Worm (Caenorhabditis elegans): ENCODE measurements around the gene C31E10.5.

The C31E10.5 gene

DNA sequence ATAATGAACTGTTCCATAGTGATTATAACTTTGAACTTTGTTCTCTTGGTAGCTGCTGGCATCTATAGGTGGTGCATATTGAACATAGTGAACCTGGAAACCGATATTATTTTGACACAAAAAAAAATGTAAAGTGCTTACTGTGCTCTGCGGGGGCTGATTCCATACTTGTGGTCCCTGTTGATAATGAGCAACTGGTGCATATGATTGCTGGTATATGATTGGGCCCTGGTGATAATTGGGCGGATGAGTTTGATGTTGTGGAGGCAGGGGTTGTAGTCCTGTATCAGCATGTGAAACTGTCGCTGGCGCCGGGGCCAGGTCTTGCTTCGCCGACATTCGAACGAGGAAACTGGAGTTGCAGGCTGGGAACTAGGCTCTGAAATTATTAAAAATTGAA lies 27.3 kb downstream of the C31E10.5 start, which contains the start of gene pqn-39:
pqn-39 (minus strand) TSS at position 385 of the 400 bp plus-strand sequence.
- TF ChIP-seq fos-1 (tag; optimal IDR thresholded peaks at IDR 0.05) (no peak), tbx-2 (tag; optimal IDR thresholded peaks at IDR 0.05) (no peak), ztf-4 (tag; optimal IDR thresholded peaks at IDR 0.05) (no peak), ama-1 (optimal IDR thresholded peaks at IDR 0.05) (no peak), nhr-237 (tag; optimal IDR thresholded peaks at IDR 0.05) (no peak), zag-1 (tag; optimal IDR thresholded peaks at IDR 0.05) (no peak), eor-1 (tag; optimal IDR thresholded peaks at IDR 0.05) (no peak), nhr-25 (tag; optimal IDR thresholded peaks at IDR 0.05) (no peak), nhr-43 (tag; optimal IDR thresholded peaks at IDR 0.05; ENCODE audit: poor library complexity, severe bottlenecking) (no peak), nhr-76 (tag; optimal IDR thresholded peaks at IDR 0.05) (no peak)

DNA sequence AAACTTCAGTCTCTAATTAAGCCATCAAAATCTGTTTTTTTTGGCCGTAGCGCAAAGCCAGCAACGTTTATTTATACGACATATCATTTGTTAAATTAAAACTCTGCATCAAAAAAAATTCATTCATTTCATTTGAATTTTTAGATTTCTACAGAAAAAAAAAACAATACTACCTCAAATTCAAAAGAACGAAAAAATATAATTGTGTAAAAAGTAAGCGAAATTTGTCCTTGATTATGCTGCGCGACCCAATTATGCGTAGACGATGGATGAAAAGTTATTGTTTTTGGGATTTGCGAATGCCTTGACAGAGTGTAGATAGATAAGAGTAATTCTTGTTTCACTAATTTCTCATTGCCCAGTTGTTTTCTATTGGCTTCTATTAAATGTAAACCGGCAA lies 32.4 kb downstream of the C31E10.5 start, which contains the start of gene F48F7.3:
F48F7.3 (plus strand) TSS at position 301 of the 400 bp plus-strand sequence.
- no peak for TF ChIP-seq nhr-25 (tag; optimal IDR thresholded peaks at IDR 0.05)
- no peak for TF ChIP-seq ztf-4 (tag; optimal IDR thresholded peaks at IDR 0.05)
- no peak for TF ChIP-seq nhr-77 (tag; optimal IDR thresholded peaks at IDR 0.05)
- no peak for TF ChIP-seq nhr-237 (tag; optimal IDR thresholded peaks at IDR 0.05)
- no peak for TF ChIP-seq ceh-16 (tag; optimal IDR thresholded peaks at IDR 0.05)
- TF ChIP-seq lsy-12 (tag; optimal IDR thresholded peaks at IDR 0.05): no peak

DNA sequence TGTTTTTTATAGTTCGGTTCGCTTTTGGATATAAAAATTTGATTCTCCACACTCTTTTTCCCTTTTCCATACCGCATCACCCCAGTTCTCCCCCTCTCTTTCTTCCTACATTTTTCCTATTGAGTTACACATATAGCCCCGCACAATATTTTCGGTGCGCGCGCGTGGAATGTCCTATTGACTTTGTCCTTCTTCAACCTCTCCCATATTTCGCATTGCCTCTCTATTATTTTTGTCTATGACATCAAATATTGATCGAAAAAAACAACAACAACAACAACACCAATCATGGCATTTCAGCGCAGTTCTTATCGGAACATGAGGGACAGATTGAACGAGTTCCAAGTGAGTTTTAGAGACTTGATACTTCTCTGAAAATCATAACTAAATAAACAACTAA lies 35.8 kb downstream of the C31E10.5 start, which contains the start of gene syx-2:
syx-2 (plus strand) TSS at position 301 of the 400 bp plus-strand sequence.
- TF ChIP-seq pha-4 (tag; optimal IDR thresholded peaks at IDR 0.05) (peak; percentile 57), ztf-4 (tag; optimal IDR thresholded peaks at IDR 0.05) (no peak)

DNA sequence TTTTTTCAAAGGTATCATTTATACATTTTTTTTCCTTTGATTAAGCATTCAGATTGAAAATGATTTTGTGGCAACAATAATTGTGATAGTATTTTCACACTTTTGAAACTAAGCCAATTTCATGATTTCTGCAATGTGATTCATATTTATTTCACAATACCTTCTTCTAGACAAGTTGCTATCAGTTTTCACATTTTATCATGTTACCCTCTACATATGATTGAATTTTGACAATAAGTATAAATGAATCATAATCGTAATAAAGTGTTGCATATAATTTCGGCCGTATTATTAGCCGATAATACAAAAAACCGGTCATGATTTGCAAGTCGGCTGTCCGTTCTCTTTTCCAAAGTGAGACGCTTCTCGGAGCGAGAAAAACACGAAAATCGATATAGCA lies 36.3 kb downstream of the C31E10.5 start:
- no peak for TF ChIP-seq fkh-10 (GFP tag; optimal IDR thresholded peaks at IDR 0.05)
- TF ChIP-seq elt-2 (tag; optimal IDR thresholded peaks at IDR 0.05): peak; percentile 44
- TF ChIP-seq pqm-1 (tag; optimal IDR thresholded peaks at IDR 0.05): peak; percentile 54

DNA sequence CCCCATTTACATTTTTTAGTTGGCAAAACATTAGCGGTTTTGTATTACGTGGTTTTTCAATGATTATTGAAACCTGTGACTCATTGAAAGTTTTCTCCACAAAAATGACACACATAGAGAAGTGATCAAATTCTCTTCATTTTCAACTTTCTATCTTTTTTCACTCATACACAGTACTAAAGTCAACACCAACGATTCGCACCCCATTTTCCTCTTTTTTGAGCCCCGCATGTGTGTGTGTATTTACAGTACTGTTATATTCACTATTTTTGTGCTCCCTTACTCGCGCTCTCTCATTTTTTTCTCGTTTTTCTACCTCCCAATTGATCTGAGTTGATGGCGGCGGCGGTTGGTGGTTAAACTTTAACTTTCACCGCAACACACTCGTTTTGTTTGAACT lies 37.2 kb downstream of the C31E10.5 start:
- TF ChIP-seq snpc-4 (tag; optimal IDR thresholded peaks at IDR 0.05) (no peak), pha-4 (tag; optimal IDR thresholded peaks at IDR 0.05) (peak; percentile 90)

DNA sequence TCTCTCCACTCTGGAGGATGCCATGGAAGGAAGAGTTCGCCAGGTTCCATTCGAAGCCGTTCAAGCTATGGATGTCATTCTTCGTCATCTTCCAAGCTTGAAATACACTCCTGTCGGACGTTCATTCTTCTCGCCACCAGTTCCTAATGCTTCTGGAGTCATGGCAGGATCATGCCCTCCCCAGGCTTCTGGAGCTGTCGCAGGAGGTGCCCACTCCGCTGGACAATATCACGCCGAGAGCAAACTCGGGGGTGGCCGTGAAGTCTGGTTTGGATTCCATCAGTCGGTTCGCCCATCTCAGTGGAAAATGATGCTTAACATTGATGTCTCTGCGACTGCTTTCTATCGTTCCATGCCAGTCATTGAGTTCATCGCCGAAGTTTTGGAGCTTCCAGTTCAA lies 43.3 kb downstream of the C31E10.5 start:
- TF ChIP-seq egl-5 (tag; optimal IDR thresholded peaks at IDR 0.05) (no peak), nhr-67 (tag; optimal IDR thresholded peaks at IDR 0.05) (no peak), lsy-12 (tag; optimal IDR thresholded peaks at IDR 0.05) (no peak), elt-1 (tag; optimal IDR thresholded peaks at IDR 0.05) (no peak), nhr-237 (tag; optimal IDR thresholded peaks at IDR 0.05) (no peak), egl-27 (tag; optimal IDR thresholded peaks at IDR 0.05) (no peak), fkh-2 (tag; optimal IDR thresholded peaks at IDR 0.05) (no peak), ceh-16 (tag; optimal IDR thresholded peaks at IDR 0.05) (no peak), ztf-11 (tag; optimal IDR thresholded peaks at IDR 0.05) (no peak)

DNA sequence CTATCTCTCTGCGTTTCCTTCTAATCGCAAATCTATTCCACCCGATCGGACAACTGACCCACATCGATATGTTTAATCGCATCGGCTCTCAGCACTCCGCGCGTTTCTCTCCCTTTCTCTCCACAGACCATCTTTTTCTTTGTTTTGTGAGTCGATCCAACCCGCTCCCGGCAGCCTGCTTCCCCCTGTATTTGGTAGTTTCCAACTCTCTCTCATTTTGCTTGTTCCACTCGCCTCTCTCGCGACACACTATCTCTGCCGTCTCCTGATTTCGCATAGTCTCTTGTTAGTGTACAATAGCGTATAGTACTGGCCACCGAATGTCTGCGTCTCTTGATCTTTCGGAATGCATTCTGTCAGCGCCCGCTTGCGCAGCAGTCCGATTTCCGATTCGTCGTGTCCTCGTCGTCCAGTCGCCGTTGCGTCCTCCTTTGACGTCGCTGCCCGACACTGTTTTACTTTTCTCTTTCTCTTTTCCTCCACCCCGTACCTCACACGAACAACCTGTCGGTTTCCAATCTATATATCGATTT lies 44.9 kb downstream of the C31E10.5 start:
- TF ChIP-seq ceh-28 (tag; optimal IDR thresholded peaks at IDR 0.05) (peak; percentile 67), hmg-11 (tag; optimal IDR thresholded peaks at IDR 0.05) (peak; percentile 59), lin-39 (tag; optimal IDR thresholded peaks at IDR 0.05) (no peak), nhr-237 (tag; optimal IDR thresholded peaks at IDR 0.05) (no peak), ceh-9 (tag; optimal IDR thresholded peaks at IDR 0.05) (no peak), pha-4 (tag; optimal IDR thresholded peaks at IDR 0.05) (peak; percentile 71), unc-62 (GFP tag; optimal IDR thresholded peaks at IDR 0.05) (no peak), elt-2 (tag; optimal IDR thresholded peaks at IDR 0.05) (peak; percentile 39), nhr-67 (tag; optimal IDR thresholded peaks at IDR 0.05) (no peak), fkh-2 (tag; optimal IDR thresholded peaks at IDR 0.05) (no peak), pqm-1 (tag; optimal IDR thresholded peaks at IDR 0.05) (peak; percentile 26), elt-1 (tag; optimal IDR thresholded peaks at IDR 0.05) (no peak), nhr-77 (tag; optimal IDR thresholded peaks at IDR 0.05) (no peak), nhr-28 (tag; optimal IDR thresholded peaks at IDR 0.05) (no peak), tbx-2 (tag; optimal IDR thresholded peaks at IDR 0.05) (peak; percentile 22), egl-5 (tag; optimal IDR thresholded peaks at IDR 0.05) (no peak), mml-1 (tag; optimal IDR thresholded peaks at IDR 0.05) (no peak), nfya-1 (tag; optimal IDR thresholded peaks at IDR 0.05; ENCODE audit: insufficient read depth) (peak; percentile 44), lsy-12 (tag; optimal IDR thresholded peaks at IDR 0.05) (peak; percentile 34), snpc-4 (tag; optimal IDR thresholded peaks at IDR 0.05) (peak; percentile 5), nhr-23 (tag; optimal IDR thresholded peaks at IDR 0.05) (peak; percentile 81), nhr-25 (tag; optimal IDR thresholded peaks at IDR 0.05) (peak; percentile 91), ZK546.5 (tag; optimal IDR thresholded peaks at IDR 0.05) (no peak), jun-1 (tag; optimal IDR thresholded peaks at IDR 0.05) (peak; percentile 18), fos-1 (tag; optimal IDR thresholded peaks at IDR 0.05) (no peak), sea-2 (GFP tag; optimal IDR thresholded peaks at IDR 0.05) (no peak), elt-3 (tag; optimal IDR thresholded peaks at IDR 0.05) (no peak), R02D3.7 (tag; optimal IDR thresholded peaks at IDR 0.05) (no peak), nhr-43 (tag; optimal IDR thresholded peaks at IDR 0.05; ENCODE audit: poor library complexity, severe bottlenecking) (peak; percentile 64)

All from whole organism, L3 larva.